Fruit fly (Drosophila melanogaster) whole organism, pupa: ENCODE measurements around the gene Psn.

ENCODE experiments used
- CG14655 ChIP-seq: fragments of 200-800 bp; sonication (Bioruptor generic); optimal IDR thresholded peaks from 3 replicates; lab custom pipeline; 2017; ENCODE audit warnings: mild to moderate bottlenecking, missing biosample characterization, missing genetic modification reagents, missing genetic modification characterization
- CG15710 ChIP-seq: fragments of 200-800 bp; sonication (Bioruptor generic); optimal IDR thresholded peaks from 2 replicates; lab custom pipeline; 2018; ENCODE audit warnings: missing biosample characterization, mild to moderate bottlenecking, missing genetic modification characterization, moderate library complexity

dm6 chr3L:20430182-20430581 is 2.1 kb upstream of the Psn start, which contains the start of gene CG5262:
- TF ChIP-seq CG15710 (tag; lab: Kevin White, UChicago): no peak
- no peak for TF ChIP-seq CG14655 (GFP tag; lab: Kevin White, UChicago)
